Fruit fly (Drosophila melanogaster) whole organism, embryonic: Measurements from ENCODE around the gene CG6178.

Experiments used
- Adf1 ChIP-seq: fragments of 200-800 bp; sonication (Bioruptor generic); IDR thresholded peaks from 2 replicates; pipeline ENCODE4 v1.3.6; 2022; ENCODE audit warnings: missing biosample characterization, missing genetic modification characterization
- Bgb ChIP-seq: fragments of 200-800 bp; sonication (Bioruptor generic); IDR thresholded peaks from 2 replicates; pipeline ENCODE4 v1.3.6; 2022; ENCODE audit warnings: missing biosample characterization, missing genetic modification characterization; ENCODE audit not compliant: partially characterized antibody
- CG10147 ChIP-seq: fragments of 200-800 bp; sonication (Bioruptor generic); optimal IDR thresholded peaks from 2 replicates; lab custom pipeline; 2019; ENCODE audit warnings: missing biosample characterization, mild to moderate bottlenecking, missing genetic modification characterization, moderate library complexity
- CG10321 ChIP-seq: fragments of 200-800 bp; sonication (Bioruptor generic); IDR thresholded peaks from 2 replicates; pipeline ENCODE4 v1.3.6; 2022; ENCODE audit warnings: missing biosample characterization, missing genetic modification characterization
- CG10366 ChIP-seq: fragments of 200-800 bp; sonication (Bioruptor generic); IDR thresholded peaks from 2 replicates; pipeline ENCODE4 v1.3.6; 2022; ENCODE audit warnings: missing biosample characterization, missing genetic modification characterization
- CG10431 ChIP-seq: fragments of 200-800 bp; sonication (Bioruptor generic); optimal IDR thresholded peaks from 3 replicates; lab custom pipeline; 2018; ENCODE audit warnings: missing biosample characterization, mild to moderate bottlenecking, missing genetic modification characterization
- CG11504 ChIP-seq: fragments of 200-800 bp; sonication (Bioruptor generic); optimal IDR thresholded peaks from 3 replicates; lab custom pipeline; 2019; ENCODE audit warnings: missing biosample characterization, mild to moderate bottlenecking, missing genetic modification characterization, moderate library complexity
- CG1233 ChIP-seq: fragments of 200-800 bp; sonication (Bioruptor generic); optimal IDR thresholded peaks from 4 replicates; lab custom pipeline; 2018; ENCODE audit warnings: missing biosample characterization, mild to moderate bottlenecking, missing genetic modification characterization
- CG12942 ChIP-seq: fragments of 200-800 bp; sonication (Bioruptor generic); optimal IDR thresholded peaks from 3 replicates; lab custom pipeline; 2016; ENCODE audit warnings: missing biosample characterization, missing genetic modification characterization
- CG15696 ChIP-seq: fragments of 200-800 bp; sonication (Bioruptor generic); optimal IDR thresholded peaks from 2 replicates; lab custom pipeline; 2019; ENCODE audit warnings: missing biosample characterization, mild to moderate bottlenecking, missing genetic modification characterization, moderate library complexity
- CG16813 ChIP-seq: fragments of 200-800 bp; sonication (Bioruptor generic); IDR thresholded peaks from 3 replicates; pipeline ENCODE4 v1.3.6; 2022; ENCODE audit warnings: missing biosample characterization, missing genetic modification characterization; ENCODE audit not compliant: partially characterized antibody
- CG31388 ChIP-seq: fragments of 200-800 bp; sonication (Bioruptor generic); optimal IDR thresholded peaks from 2 replicates; lab custom pipeline; 2016; ENCODE audit warnings: missing biosample characterization, missing genetic modification characterization
- CG32532 ChIP-seq: fragments of 200-800 bp; sonication (Bioruptor generic); IDR thresholded peaks from 2 replicates; pipeline ENCODE4 v1.3.6; 2022; ENCODE audit warnings: missing biosample characterization, missing genetic modification characterization
- CG34224 ChIP-seq: fragments of 200-800 bp; sonication (Bioruptor generic); IDR thresholded peaks from 3 replicates; pipeline ENCODE4 v1.3.6; 2022; ENCODE audit warnings: missing biosample characterization, missing genetic modification characterization; ENCODE audit not compliant: partially characterized antibody
- CG4404 ChIP-seq: fragments of 200-800 bp; sonication (Bioruptor generic); IDR thresholded peaks from 2 replicates; pipeline ENCODE4 v1.3.6; 2022; ENCODE audit warnings: missing biosample characterization, missing genetic modification characterization
- CG5245 ChIP-seq: fragments of 200-800 bp; sonication (Bioruptor generic); optimal IDR thresholded peaks from 3 replicates; lab custom pipeline; 2016; ENCODE audit warnings: missing biosample characterization, missing genetic modification characterization
- CG6272 ChIP-seq: fragments of 200-800 bp; sonication (Bioruptor generic); IDR thresholded peaks from 2 replicates; pipeline ENCODE4 v1.3.6; 2022; ENCODE audit warnings: missing biosample characterization, missing genetic modification characterization
- CG6683 ChIP-seq: fragments of 200-800 bp; sonication (Bioruptor generic); optimal IDR thresholded peaks from 2 replicates; lab custom pipeline; 2017; ENCODE audit warnings: missing biosample characterization, mild to moderate bottlenecking, missing genetic modification characterization, missing genetic modification reagents
- CG7556 ChIP-seq: fragments of 200-800 bp; sonication (Bioruptor generic); optimal IDR thresholded peaks from 2 replicates; lab custom pipeline; 2017; ENCODE audit warnings: missing biosample characterization, mild to moderate bottlenecking, missing genetic modification characterization
- CG7987 ChIP-seq: fragments of 200-800 bp; sonication (Bioruptor generic); optimal IDR thresholded peaks from 2 replicates; lab custom pipeline; 2018; ENCODE audit warnings: missing biosample characterization, mild to moderate bottlenecking, missing genetic modification characterization, moderate library complexity
- CG9932 ChIP-seq: fragments of 200-800 bp; sonication (Bioruptor generic); IDR thresholded peaks from 2 replicates; pipeline ENCODE4 v1.3.6; 2022; ENCODE audit warnings: missing biosample characterization, missing genetic modification characterization
- D ChIP-seq, 2 experiments: fragments of 200-800 bp in 1 of 2; fragments of >200 bp in 1 of 2; sonication (Bioruptor generic) in 1 of 2; optimal IDR thresholded peaks; 2 replicates in 1 of 2; 3 replicates in 1 of 2; lab custom pipeline; 2017; ENCODE audit warnings: mild to moderate bottlenecking in 1 of 2, missing biosample characterization in 1 of 2, missing genetic modification characterization in 1 of 2, missing genetic modification reagents in 1 of 2
- H15 ChIP-seq: fragments of 200-800 bp; sonication (Bioruptor generic); IDR thresholded peaks from 3 replicates; pipeline ENCODE4 v1.3.6; 2022; ENCODE audit warnings: missing biosample characterization, missing genetic modification characterization
- Lhr ChIP-seq: fragments of 200-800 bp; sonication (Bioruptor generic); optimal IDR thresholded peaks from 3 replicates; lab custom pipeline; 2017; ENCODE audit warnings: mild to moderate bottlenecking, missing biosample characterization, missing genetic modification reagents, missing genetic modification characterization
- Lpt ChIP-seq: fragments of >200 bp; optimal IDR thresholded peaks from 2 replicates; lab custom pipeline; 2018; ENCODE audit warnings: missing biosample characterization, missing genetic modification characterization
- MBD-R2 ChIP-seq: fragments of 200-800 bp; sonication (Bioruptor generic); IDR thresholded peaks from 2 replicates; pipeline ENCODE4 v1.3.6; 2022; ENCODE audit warnings: missing biosample characterization, missing genetic modification characterization
- Meics ChIP-seq: fragments of 200-800 bp; sonication (Bioruptor generic); optimal IDR thresholded peaks from 2 replicates; lab custom pipeline; 2017; ENCODE audit warnings: missing biosample characterization, mild to moderate bottlenecking, missing genetic modification characterization
- Myb ChIP-seq: fragments of 200-800 bp; sonication (Bioruptor generic); optimal IDR thresholded peaks from 2 replicates; lab custom pipeline; 2016; ENCODE audit warnings: missing biosample characterization, missing genetic modification characterization
- NFAT ChIP-seq: fragments of 200-800 bp; sonication (Bioruptor generic); IDR thresholded peaks from 2 replicates; pipeline ENCODE4 v1.3.6; 2022; ENCODE audit warnings: missing biosample characterization, missing genetic modification characterization
- Sin3A ChIP-seq: fragments of >200 bp; optimal IDR thresholded peaks from 2 replicates; lab custom pipeline; 2018
- Sox100B ChIP-seq: fragments of 200-800 bp; sonication (Bioruptor generic); optimal IDR thresholded peaks from 3 replicates; lab custom pipeline; 2018; ENCODE audit warnings: missing biosample characterization, mild to moderate bottlenecking, missing genetic modification characterization
- Taf1 ChIP-seq: fragments of 200-800 bp; sonication (Bioruptor generic); IDR thresholded peaks from 2 replicates; pipeline ENCODE4 v1.3.6; 2022; ENCODE audit warnings: missing biosample characterization, missing genetic modification characterization
- ara ChIP-seq: fragments of 200-800 bp; sonication (Bioruptor generic); IDR thresholded peaks from 2 replicates; pipeline ENCODE4 v1.3.6; 2022; ENCODE audit warnings: missing biosample characterization, missing genetic modification characterization
- bcd ChIP-seq: fragments of 200-800 bp; sonication (Bioruptor generic); optimal IDR thresholded peaks from 2 replicates; lab custom pipeline; 2017; ENCODE audit warnings: missing biosample characterization, mild to moderate bottlenecking, missing genetic modification characterization
- bsh ChIP-seq, 2 experiments: fragments of 200-800 bp; sonication (Bioruptor generic); optimal IDR thresholded peaks; 2 replicates each; lab custom pipeline; 2017 to 2018; ENCODE audit warnings: mild to moderate bottlenecking in 2 of 2, missing biosample characterization in 2 of 2, missing genetic modification characterization in 2 of 2, moderate library complexity in 1 of 2
- cad ChIP-seq: fragments of >200 bp; optimal IDR thresholded peaks from 2 replicates; lab custom pipeline; 2017; ENCODE audit warnings: missing biosample characterization, missing genetic modification characterization
- cato ChIP-seq: fragments of 200-800 bp; sonication (Bioruptor generic); optimal IDR thresholded peaks from 2 replicates; lab custom pipeline; 2016; ENCODE audit warnings: missing biosample characterization, missing genetic modification characterization, borderline replicate concordance
- caup ChIP-seq: fragments of 200-800 bp; sonication (Bioruptor generic); optimal IDR thresholded peaks from 3 replicates; lab custom pipeline; 2017; ENCODE audit warnings: missing biosample characterization, mild to moderate bottlenecking, missing genetic modification characterization, moderate library complexity; ENCODE audit not compliant: severe bottlenecking
- ci ChIP-seq: fragments of 200-800 bp; sonication (Bioruptor generic); IDR thresholded peaks from 3 replicates; pipeline ENCODE4 v1.3.6; 2022; ENCODE audit warnings: missing biosample characterization, missing genetic modification characterization
- dmrt11E ChIP-seq: fragments of 200-800 bp; sonication (Bioruptor generic); optimal IDR thresholded peaks from 3 replicates; lab custom pipeline; 2018; ENCODE audit warnings: missing biosample characterization, mild to moderate bottlenecking, missing genetic modification characterization, moderate library complexity
- fd3F ChIP-seq: fragments of 200-800 bp; sonication (Bioruptor generic); optimal IDR thresholded peaks from 2 replicates; lab custom pipeline; 2018; ENCODE audit warnings: missing biosample characterization, mild to moderate bottlenecking, missing genetic modification characterization, moderate library complexity
- grn ChIP-seq: fragments of 200-800 bp; sonication (Bioruptor generic); optimal IDR thresholded peaks from 3 replicates; lab custom pipeline; 2017; ENCODE audit warnings: missing biosample characterization, missing genetic modification characterization
- knrl ChIP-seq: fragments of 200-800 bp; sonication (Bioruptor generic); IDR thresholded peaks from 3 replicates; pipeline ENCODE4 v1.3.6; 2022; ENCODE audit warnings: missing biosample characterization, missing genetic modification characterization; ENCODE audit not compliant: partially characterized antibody
- nerfin-1 ChIP-seq: fragments of 200-800 bp; sonication (Bioruptor generic); optimal IDR thresholded peaks from 3 replicates; lab custom pipeline; 2019; ENCODE audit warnings: missing biosample characterization, mild to moderate bottlenecking, missing genetic modification characterization, moderate library complexity
- pnt ChIP-seq: fragments of 200-800 bp; sonication (Bioruptor generic); optimal IDR thresholded peaks from 3 replicates; lab custom pipeline; 2016; ENCODE audit warnings: missing biosample characterization, missing genetic modification characterization
- row ChIP-seq: fragments of 200-800 bp; sonication (Bioruptor generic); IDR thresholded peaks from 3 replicates; pipeline ENCODE4 v1.3.6; 2022; ENCODE audit warnings: missing biosample characterization, missing genetic modification characterization
- salm ChIP-seq: fragments of 200-800 bp; sonication (Bioruptor generic); optimal IDR thresholded peaks from 2 replicates; lab custom pipeline; 2018; ENCODE audit warnings: missing biosample characterization, mild to moderate bottlenecking, missing genetic modification characterization
- sc ChIP-seq, 3 experiments: fragments of >200 bp in 2 of 3; fragments of 200-800 bp in 1 of 3; sonication (Bioruptor generic) in 1 of 3; optimal IDR thresholded peaks; 2 replicates in 2 of 3; 3 replicates in 1 of 3; lab custom pipeline; 2017; ENCODE audit warnings: mild to moderate bottlenecking in 1 of 3, missing biosample characterization in 1 of 3, missing genetic modification characterization in 1 of 3, missing genetic modification reagents in 1 of 3
- tna ChIP-seq: fragments of 200-800 bp; sonication (Bioruptor generic); IDR thresholded peaks from 2 replicates; pipeline ENCODE4 v1.3.6; 2022; ENCODE audit warnings: missing biosample characterization, missing genetic modification characterization; ENCODE audit not compliant: partially characterized antibody

The CG6178 gene

DNA sequence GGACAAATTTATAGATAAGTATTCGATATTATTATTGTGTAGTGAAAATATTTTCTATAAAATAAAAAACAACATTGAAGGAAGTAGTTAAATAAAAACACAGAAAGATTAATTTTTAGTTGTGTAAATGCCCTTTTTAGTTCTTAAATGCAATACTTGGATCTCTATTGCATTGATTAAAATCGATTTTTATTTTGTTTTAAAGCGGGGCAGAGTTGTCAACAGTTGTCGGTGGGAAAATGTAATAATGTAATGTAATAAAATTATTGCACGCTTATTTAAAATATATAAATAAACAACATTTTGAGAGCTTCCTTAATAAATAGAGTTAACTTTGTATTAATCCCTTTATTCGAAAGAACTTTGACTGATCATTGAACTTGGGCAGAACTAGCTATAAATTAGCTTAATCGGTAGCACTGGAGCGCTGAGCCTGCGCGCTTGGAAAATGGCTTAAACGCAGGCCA lies 11.4 kb downstream of the CG6178 start, which contains the start of gene Apc2 (continued):
- peak; percentile 53 for TF ChIP-seq fd3F (GFP tag; lab: Kevin White, UChicago)
- TF ChIP-seq Sox100B (GFP tag; lab: Kevin White, UChicago), result no peak
- TF ChIP-seq D (optimal IDR thresholded peaks at IDR 0.05; lab: Kevin White, UChicago), result no peak
- peak; percentile 16 for TF ChIP-seq D (GFP tag; optimal IDR thresholded peaks at IDR 0.05; lab: Kevin White, UChicago)
- peak; percentile 51; the same call in 1 of the 2 replicates for TF ChIP-seq NFAT (GFP tag; lab: Robert Waterston, UW)
- no peak for TF ChIP-seq CG10431 (GFP tag; lab: Kevin White, UChicago)
- TF ChIP-seq CG16813 (GFP tag; lab: Robert Waterston, UW), result peak; percentile 51; the same call in 1 of the 3 replicates
- TF ChIP-seq caup (GFP tag; lab: Kevin White, UChicago), result peak; percentile 43
- peak; percentile 50 for TF ChIP-seq CG10366 (GFP tag; lab: Robert Waterston, UW)
- TF ChIP-seq CG7987, result no peak
- TF ChIP-seq CG9932 (GFP tag; lab: Robert Waterston, UW), result peak; percentile 75
- TF ChIP-seq knrl (GFP tag; lab: Robert Waterston, UW), result peak; percentile 46; the same call in 1 of the 3 replicates
- no peak for TF ChIP-seq Lpt
- no peak for TF ChIP-seq MBD-R2 (GFP tag; lab: Robert Waterston, UW)
- TF ChIP-seq CG15696, result peak; percentile 61
- peak; percentile 74 for TF ChIP-seq CG32532 (GFP tag; lab: Robert Waterston, UW)
- no peak for TF ChIP-seq sc (optimal IDR thresholded peaks at IDR 0.05; lab: Kevin White, UChicago)
- peak; percentile 37 for TF ChIP-seq sc (GFP tag; optimal IDR thresholded peaks at IDR 0.05; lab: Kevin White, UChicago)
- TF ChIP-seq Taf1 (GFP tag; lab: Robert Waterston, UW), result 0 out of 2 replicates have a peak, but pooled peaks have one; percentile 43
- peak; percentile 74 for TF ChIP-seq CG11504 (tag; lab: Kevin White, UChicago)
- peak; percentile 42 for TF ChIP-seq CG5245
- TF ChIP-seq CG4404 (GFP tag; lab: Robert Waterston, UW), result peak; percentile 56
- peak; percentile 27 for TF ChIP-seq salm (tag; lab: Kevin White, UChicago)
- no peak for TF ChIP-seq Adf1 (GFP tag; lab: Robert Waterston, UW)
- no peak for TF ChIP-seq grn (GFP tag; lab: Kevin White, UChicago)
- peak; percentile 46 for TF ChIP-seq CG10147 (GFP tag; lab: Kevin White, UChicago)
- peak; percentile 64 for TF ChIP-seq dmrt11E (tag; lab: Kevin White, UChicago)
- TF ChIP-seq pnt (GFP tag; lab: Kevin White, UChicago), result no peak
- peak; percentile 2 for TF ChIP-seq Myb (GFP tag; lab: Kevin White, UChicago)
- TF ChIP-seq Sin3A (lab: Kevin White, UChicago), result no peak
- peak; percentile 57 for TF ChIP-seq bcd
- TF ChIP-seq CG6272 (GFP tag; lab: Robert Waterston, UW), result no peak
- no peak for TF ChIP-seq cad
- TF ChIP-seq CG10321 (GFP tag; lab: Robert Waterston, UW), result 0 out of 2 replicates have a peak, but pooled peaks have one; percentile 21
- peak in 1 of 2 experiments; percentile 63 for TF ChIP-seq bsh (GFP tag; optimal IDR thresholded peaks at IDR 0.05; lab: Kevin White, UChicago)
- peak; percentile 51 for TF ChIP-seq CG1233 (GFP tag; lab: Kevin White, UChicago)
- no peak for TF ChIP-seq H15 (GFP tag; lab: Robert Waterston, UW)
- TF ChIP-seq CG34224 (GFP tag; lab: Robert Waterston, UW), result peak; percentile 69; the same call in 2 of the 3 replicates
- peak; percentile 63 for TF ChIP-seq Meics (GFP tag; lab: Kevin White, UChicago)
- TF ChIP-seq cato (GFP tag; lab: Kevin White, UChicago), result peak; percentile 3
- peak; percentile 60 for TF ChIP-seq CG7556
- no peak for TF ChIP-seq Bgb (GFP tag; lab: Robert Waterston, UW)
- no peak for TF ChIP-seq CG6683 (GFP tag; lab: Kevin White, UChicago)
- peak; percentile 55; the same call in 1 of the 2 replicates for TF ChIP-seq ara (GFP tag; lab: Robert Waterston, UW)
- peak; percentile 93 for TF ChIP-seq row
- peak; percentile 51 for TF ChIP-seq CG12942 (GFP tag; lab: Kevin White, UChicago)
- no peak for TF ChIP-seq CG31388 (GFP tag; lab: Kevin White, UChicago)
- peak; percentile 43 for TF ChIP-seq Lhr (GFP tag; lab: Kevin White, UChicago)
- TF ChIP-seq nerfin-1 (tag; lab: Kevin White, UChicago), result peak; percentile 24
- TF ChIP-seq ci (GFP tag; lab: Robert Waterston, UW), result peak; percentile 64; the same call in 2 of the 3 replicates
- TF ChIP-seq tna, result no peak
